Worm (Caenorhabditis elegans) whole organism, mixed stage, embryonic: ENCODE results near the gene fbxa-27.

ENCODE experiments used
- hlh-1 ChIP-seq: fragments of 150-350 bp; optimal IDR thresholded peaks from 2 replicates; lab custom pipeline; 2014; ENCODE audit warnings: missing biosample characterization, missing genetic modification reagents, missing genetic modification characterization
- lin-13 ChIP-seq: fragments of 150-350 bp; optimal IDR thresholded peaks from 2 replicates; lab custom pipeline; 2014; ENCODE audit warnings: missing biosample characterization, missing genetic modification characterization
- lsy-2 ChIP-seq: fragments of 150-350 bp; optimal IDR thresholded peaks from 2 replicates; lab custom pipeline; 2014; ENCODE audit warnings: missing biosample characterization, missing genetic modification characterization
- mep-1 ChIP-seq: fragments of 150-350 bp; optimal IDR thresholded peaks from 2 replicates; lab custom pipeline; 2017; ENCODE audit warnings: missing biosample characterization, missing genetic modification reagents, missing genetic modification characterization, inconsistent platforms
- nhr-237 ChIP-seq: fragments of 150-350 bp; optimal IDR thresholded peaks from 2 replicates; lab custom pipeline; 2014; ENCODE audit warnings: missing biosample characterization, missing genetic modification characterization
- unc-39 ChIP-seq: fragments of 150-350 bp; optimal IDR thresholded peaks from 2 replicates; lab custom pipeline; 2014; ENCODE audit warnings: missing biosample characterization, missing genetic modification characterization

- TF ChIP-seq mep-1 (no peak), unc-39 (tag; lab: Kevin White, UChicago) (no peak), lsy-2 (tag; lab: Kevin White, UChicago) (no peak), lin-13 (no peak), nhr-237 (no peak), hlh-1 (tag; lab: Kevin White, UChicago) (no peak)
Observed at ce11 chrIII:1331894-1332293, 10.9 kb upstream of the fbxa-27 start, which contains the start of gene Y82E9BL.19.
